Fruit fly (Drosophila melanogaster) ovary, adult (tissue): ENCODE data around the gene Noc1.

Source experiments
- CG17801 ChIP-seq: fragments of 200-800 bp; optimal IDR thresholded peaks from 2 replicates; lab custom pipeline; 2019; ENCODE audit warnings: missing biosample characterization, mild to moderate bottlenecking, missing genetic modification characterization, moderate library complexity; ENCODE audit not compliant: partially characterized antibody

Noc1 gene

dm6 chr3L:11074043-11074853 is at the start of gene Noc1, which contains the start of gene Pfdn2:
Noc1 (plus strand) TSS chr3L:11074769.
Pfdn2 (minus strand) TSS chr3L:11074388.
- TF ChIP-seq CG17801, result no peak

dm6 chr3L:11025261-11025660 is 49.3 kb upstream of the Noc1 start, which contains the start of gene CG32079:
CG32079 (plus strand) TSS chr3L:11025561.
- no peak for TF ChIP-seq CG17801

dm6 chr3L:11027279-11027678 is 47.3 kb upstream of the Noc1 start, which contains the start of gene CG32081:
CG32081 (plus strand) TSS chr3L:11027579.
- TF ChIP-seq CG17801, result no peak

- no peak for TF ChIP-seq CG17801
These were observed 42.8 kb upstream of the Noc1 start for dm6 chr3L:11031784-11032183.

- no peak for TF ChIP-seq CG17801
These were observed 41.1 kb upstream of the Noc1 start for dm6 chr3L:11033327-11033975.

dm6 chr3L:11035039-11035438 is 39.5 kb upstream of the Noc1 start:
- TF ChIP-seq CG17801, result no peak

- TF ChIP-seq CG17801, result no peak
These were observed 33.4 kb upstream of the Noc1 start for dm6 chr3L:11041193-11041592.

dm6 chr3L:11043650-11044049 is 30.9 kb upstream of the Noc1 start:
- TF ChIP-seq CG17801, result peak; percentile 31

dm6 chr3L:11045009-11045408 is 29.6 kb upstream of the Noc1 start:
- no peak for TF ChIP-seq CG17801

dm6 chr3L:11046559-11046958 is 28.0 kb upstream of the Noc1 start:
- peak; percentile 59 for TF ChIP-seq CG17801

- peak; percentile 32 for TF ChIP-seq CG17801
These were observed 26.7 kb upstream of the Noc1 start for dm6 chr3L:11047877-11048276.

dm6 chr3L:11049414-11049813 is 25.2 kb upstream of the Noc1 start:
- TF ChIP-seq CG17801, result peak; percentile 25

- no peak for TF ChIP-seq CG17801
These were observed 23.3 kb upstream of the Noc1 start, which contains the start of gene CG43693 for dm6 chr3L:11051271-11051670. CG43693 (minus strand) TSS chr3L:11051371.

- no peak for TF ChIP-seq CG17801
These were observed 21.8 kb upstream of the Noc1 start for dm6 chr3L:11052760-11053259.

dm6 chr3L:11053843-11054242 is 20.7 kb upstream of the Noc1 start, which contains the start of gene CG7888:
CG7888 (plus strand) TSS chr3L:11054035.
- no peak for TF ChIP-seq CG17801

- TF ChIP-seq CG17801, result peak; percentile 89
These were observed 13.4 kb upstream of the Noc1 start, which contains the start of the genes CG6321 and Blos2 for dm6 chr3L:11061200-11061599. CG6321 (minus strand) TSS chr3L:11061224. Blos2 (plus strand) TSS chr3L:11061571.

dm6 chr3L:11062441-11062840 is 12.1 kb upstream of the Noc1 start, which contains the start of gene CG32069:
CG32069 (minus strand) TSS chr3L:11062614.
- no peak for TF ChIP-seq CG17801
